Worm (Caenorhabditis elegans) whole organism, L3 larva: ENCODE measurements around the gene fbxb-2.

Source experiments
- ama-1 ChIP-seq: fragments of 150-350 bp; optimal IDR thresholded peaks from 2 replicates; lab custom pipeline; 2018
- ceh-82 ChIP-seq: fragments of 150-350 bp; optimal IDR thresholded peaks from 2 replicates; lab custom pipeline; 2014; ENCODE audit warnings: missing biosample characterization, missing genetic modification characterization
- elt-3 ChIP-seq, 3 experiments: fragments of 150-350 bp in 1 of 3; sonication (generic microtip) in 2 of 3; optimal IDR thresholded peaks; 2 replicates in 2 of 3; 4 replicates in 1 of 3; lab custom pipeline; 2014 to 2017; ENCODE audit warnings: missing biosample characterization in 3 of 3, missing genetic modification characterization in 3 of 3
- lin-15B ChIP-seq: fragments of 150-350 bp; optimal IDR thresholded peaks from 2 replicates; lab custom pipeline; 2014; ENCODE audit warnings: missing biosample characterization, missing genetic modification characterization
- nhr-12 ChIP-seq: fragments of 150-350 bp; optimal IDR thresholded peaks from 2 replicates; lab custom pipeline; 2014; ENCODE audit warnings: missing biosample characterization, missing genetic modification characterization
- nhr-77 ChIP-seq: fragments of 150-350 bp; optimal IDR thresholded peaks from 2 replicates; lab custom pipeline; 2014; ENCODE audit warnings: missing biosample characterization, missing genetic modification characterization
- snpc-4 ChIP-seq: fragments of 150-350 bp; optimal IDR thresholded peaks from 2 replicates; lab custom pipeline; 2014; ENCODE audit warnings: missing biosample characterization, missing genetic modification characterization

- no peak for TF ChIP-seq nhr-77 (tag; lab: Kevin White, UChicago)
- TF ChIP-seq nhr-12 (tag; lab: Kevin White, UChicago) = no peak
- no peak for TF ChIP-seq snpc-4 (tag; lab: Kevin White, UChicago)
- no peak for TF ChIP-seq ceh-82
- no peak for TF ChIP-seq ama-1 (lab: Kevin White, UChicago)
- no peak for TF ChIP-seq elt-3 (tag; optimal IDR thresholded peaks at IDR 0.05; lab: Kevin White, UChicago)
- TF ChIP-seq lin-15B (tag; lab: Kevin White, UChicago) = no peak
These were observed 41.4 kb upstream of the fbxb-2 start for ce11 chrV:19278488-19278887.
